Worm (Caenorhabditis elegans) whole organism, young adult: ENCODE data around the gene sri-26.
"Not testable (repeated sequence)": the region's sequence is repeated elsewhere in the genome, so short reads cannot be mapped to it uniquely, and the experiment has no call there.

ENCODE experiments used
- C06A6.2 ChIP-seq: fragments of 200-800 bp; sonication (Bioruptor generic); conservative IDR thresholded peaks from 2 replicates; pipeline ENCODE4 v1.3.6; 2022; ENCODE audit warnings: missing genetic modification characterization, missing compliant biosample characterization
- F10E7.11 ChIP-seq: sonication (generic microtip); optimal IDR thresholded peaks from 2 replicates; lab custom pipeline; 2017; ENCODE audit warnings: mild to moderate bottlenecking, missing genetic modification characterization, moderate library complexity, missing compliant biosample characterization
- F22D6.2 ChIP-seq: sonication (generic microtip); optimal IDR thresholded peaks from 2 replicates; lab custom pipeline; 2016; ENCODE audit warnings: mild to moderate bottlenecking, missing genetic modification characterization, missing compliant biosample characterization
- F39B2.1 ChIP-seq: fragments of 200-800 bp; sonication (Bioruptor generic); IDR thresholded peaks from 2 replicates; pipeline ENCODE4 v1.3.6; 2022; ENCODE audit warnings: missing genetic modification reagents, missing genetic modification characterization, missing compliant biosample characterization
- F49E8.2 ChIP-seq: sonication (generic microtip); optimal IDR thresholded peaks from 3 replicates; lab custom pipeline; 2017; ENCODE audit warnings: missing genetic modification characterization, mild to moderate bottlenecking, missing compliant biosample characterization, antibody characterized with exemption, moderate library complexity; ENCODE audit not compliant: insufficient read depth
- T26A5.8 ChIP-seq: sonication (generic microtip); optimal IDR thresholded peaks from 2 replicates; lab custom pipeline; 2016; ENCODE audit warnings: missing genetic modification characterization, missing compliant biosample characterization
- Y79H2A.3 ChIP-seq: fragments of 200-800 bp; sonication (Bioruptor generic); conservative IDR thresholded peaks from 2 replicates; pipeline ENCODE4 v1.3.6; 2022; ENCODE audit warnings: missing genetic modification reagents, missing genetic modification characterization, missing compliant biosample characterization
- ZK185.1 ChIP-seq: sonication (generic microtip); optimal IDR thresholded peaks from 2 replicates; lab custom pipeline; 2016; ENCODE audit warnings: mild to moderate bottlenecking, missing genetic modification characterization, missing compliant biosample characterization; ENCODE audit not compliant: poor library complexity, severe bottlenecking
- aptf-3 ChIP-seq: fragments of 200-800 bp; sonication (Bioruptor generic); IDR thresholded peaks from 2 replicates; pipeline ENCODE4 v1.3.6; 2022; ENCODE audit warnings: missing genetic modification characterization, missing compliant biosample characterization
- attf-3 ChIP-seq: fragments of 200-800 bp; sonication (Bioruptor generic); conservative IDR thresholded peaks from 2 replicates; pipeline ENCODE4 v1.3.6; 2022; ENCODE audit warnings: missing genetic modification reagents, missing genetic modification characterization, missing compliant biosample characterization
- attf-5 ChIP-seq: fragments of 200-800 bp; sonication (Bioruptor generic); optimal IDR thresholded peaks from 2 replicates; lab custom pipeline; 2018; ENCODE audit warnings: mild to moderate bottlenecking, missing genetic modification characterization, missing compliant biosample characterization
- attf-6 ChIP-seq: fragments of 200-800 bp; sonication (Bioruptor generic); IDR thresholded peaks from 2 replicates; pipeline ENCODE4 v1.3.6; 2022; ENCODE audit warnings: missing genetic modification reagents, missing genetic modification characterization, missing compliant biosample characterization
- ccch-3 ChIP-seq: fragments of 200-800 bp; sonication (Bioruptor generic); optimal IDR thresholded peaks from 2 replicates; lab custom pipeline; 2018; ENCODE audit warnings: mild to moderate bottlenecking, missing genetic modification characterization, missing compliant biosample characterization
- cebp-1 ChIP-seq, 2 experiments: fragments of 200-800 bp in 1 of 2; sonication (Bioruptor generic) in 1 of 2; sonication (generic microtip) in 1 of 2; IDR thresholded peaks in 1 of 2; optimal IDR thresholded peaks in 1 of 2; 2 replicates each; pipeline versions ENCODE4 v1.3.6 to Lab custom; 2017 to 2022; ENCODE audit warnings: missing compliant biosample characterization in 2 of 2, missing genetic modification characterization in 2 of 2, mild to moderate bottlenecking in 1 of 2, missing genetic modification reagents in 1 of 2, moderate library complexity in 1 of 2
- cebp-2 ChIP-seq: fragments of 200-800 bp; sonication (Bioruptor generic); IDR thresholded peaks from 2 replicates; pipeline ENCODE4 v1.3.6; 2022; ENCODE audit warnings: missing genetic modification characterization, missing compliant biosample characterization
- ceh-58 ChIP-seq: fragments of 200-800 bp; sonication (Bioruptor generic); IDR thresholded peaks from 2 replicates; pipeline ENCODE4 v1.3.6; 2022; ENCODE audit warnings: missing genetic modification characterization, missing compliant biosample characterization
- ekl-4 ChIP-seq: fragments of 200-800 bp; sonication (Bioruptor generic); IDR thresholded peaks from 2 replicates; pipeline ENCODE4 v1.3.6; 2022; ENCODE audit warnings: missing genetic modification reagents, missing genetic modification characterization, missing compliant biosample characterization
- gei-17 ChIP-seq: fragments of 200-800 bp; sonication (Bioruptor generic); optimal IDR thresholded peaks from 2 replicates; lab custom pipeline; 2018; ENCODE audit warnings: mild to moderate bottlenecking, missing genetic modification characterization, missing compliant biosample characterization
- let-607 ChIP-seq, 2 experiments: fragments of 200-800 bp in 1 of 2; sonication (Bioruptor generic) in 1 of 2; sonication (generic microtip) in 1 of 2; optimal IDR thresholded peaks; 2 replicates each; lab custom pipeline; 2016 to 2018; ENCODE audit warnings: mild to moderate bottlenecking in 2 of 2, missing compliant biosample characterization in 2 of 2, missing genetic modification characterization in 2 of 2, moderate library complexity in 2 of 2, missing genotype in 1 of 2
- lir-1 ChIP-seq: fragments of 200-800 bp; sonication (Bioruptor generic); conservative IDR thresholded peaks from 2 replicates; pipeline ENCODE4 v1.3.6; 2022; ENCODE audit warnings: missing genetic modification reagents, missing genetic modification characterization, missing compliant biosample characterization
- lsl-1 ChIP-seq: fragments of 200-800 bp; sonication (Bioruptor generic); optimal IDR thresholded peaks from 2 replicates; lab custom pipeline; 2018; ENCODE audit warnings: mild to moderate bottlenecking, missing genetic modification characterization, moderate library complexity, missing compliant biosample characterization
- madf-8 ChIP-seq: fragments of 200-800 bp; sonication (Bioruptor generic); conservative IDR thresholded peaks from 2 replicates; pipeline ENCODE4 v1.3.6; 2022; ENCODE audit warnings: missing genetic modification reagents, missing genetic modification characterization, missing compliant biosample characterization
- mcd-1 ChIP-seq: fragments of 200-800 bp; sonication (Bioruptor generic); IDR thresholded peaks from 2 replicates; pipeline ENCODE4 v1.3.6; 2022; ENCODE audit warnings: missing genetic modification reagents, missing genetic modification characterization, missing compliant biosample characterization
- mel-28 ChIP-seq: sonication (generic microtip); optimal IDR thresholded peaks from 2 replicates; lab custom pipeline; 2016; ENCODE audit warnings: borderline replicate concordance, mild to moderate bottlenecking, missing genetic modification characterization, missing compliant biosample characterization
- mxl-1 ChIP-seq: sonication (generic microtip); optimal IDR thresholded peaks from 2 replicates; lab custom pipeline; 2016; ENCODE audit warnings: missing genetic modification characterization, missing compliant biosample characterization
- repo-1 ChIP-seq: sonication (generic microtip); optimal IDR thresholded peaks from 2 replicates; lab custom pipeline; 2017; ENCODE audit warnings: mild to moderate bottlenecking, missing genetic modification characterization, missing compliant biosample characterization
- snpc-1.1 ChIP-seq: sonication (generic microtip); optimal IDR thresholded peaks from 2 replicates; lab custom pipeline; 2017; ENCODE audit warnings: missing genetic modification characterization, mild to moderate bottlenecking, missing compliant biosample characterization, antibody characterized with exemption, moderate library complexity, missing genotype, missing genetic modification reagents; ENCODE audit not compliant: insufficient read depth
- snpc-1.3 ChIP-seq: sonication (generic microtip); optimal IDR thresholded peaks from 2 replicates; lab custom pipeline; 2017; ENCODE audit warnings: missing genetic modification characterization, mild to moderate bottlenecking, missing compliant biosample characterization, antibody characterized with exemption, moderate library complexity, missing genotype, missing genetic modification reagents; ENCODE audit not compliant: insufficient read depth
- ztf-6 ChIP-seq: fragments of 200-800 bp; sonication (Bioruptor generic); IDR thresholded peaks from 2 replicates; pipeline ENCODE4 v1.3.6; 2022; ENCODE audit warnings: missing genetic modification reagents, missing genetic modification characterization, missing compliant biosample characterization

Gene sri-26

DNA sequence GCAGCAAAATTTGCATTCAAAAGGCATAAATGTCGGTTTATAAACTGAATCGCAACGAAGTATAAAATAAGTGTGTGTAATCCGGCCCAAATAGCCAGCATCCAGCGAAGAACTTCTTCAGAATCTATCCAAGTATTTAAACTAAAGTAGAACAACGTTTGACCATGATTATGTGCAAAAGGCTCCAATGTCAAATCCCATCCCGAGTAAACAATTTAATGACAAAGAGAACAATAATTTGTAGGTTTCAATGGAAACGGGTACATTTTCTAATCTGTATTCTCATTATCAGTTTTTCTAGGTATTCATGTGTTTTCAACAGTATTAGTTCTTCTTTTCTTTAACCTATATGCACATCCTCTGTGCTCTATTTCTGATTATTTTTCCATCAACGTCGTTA is 7.6 kb upstream of the sri-26 start, which contains the start of gene C41G6.12:
TSS of gene C41G6.12 (minus strand) at position 101 of the 400 bp plus-strand sequence.
- TF ChIP-seq lsl-1 (GFP tag; lab: Kevin White, UChicago); attf-3; repo-1 (tag; lab: Kevin White, UChicago): not testable (repeated sequence)

DNA sequence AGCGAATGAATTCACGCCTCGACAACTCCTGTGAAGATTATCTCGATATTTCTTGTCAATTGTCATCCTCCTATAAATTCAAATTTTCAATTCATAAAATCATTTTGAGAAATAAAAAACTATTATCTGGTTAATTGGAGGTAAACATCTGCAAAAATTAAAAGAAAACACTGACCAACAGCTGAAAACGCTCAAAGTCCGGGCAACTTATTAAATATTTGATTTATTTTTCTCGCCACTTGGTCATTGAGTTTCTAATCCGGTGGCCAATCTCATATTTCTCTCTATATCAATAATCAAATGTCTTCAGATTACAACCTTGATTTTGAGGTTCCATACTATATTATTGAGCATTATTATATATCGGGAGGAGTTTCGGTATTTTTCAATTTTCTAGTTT is 3.4 kb upstream of the sri-26 start, which contains the start of gene sri-24:
TSS of gene sri-24 (plus strand) at position 301 of the 400 bp plus-strand sequence.
- not testable (repeated sequence) for TF ChIP-seq cebp-2 (GFP tag; lab: Robert Waterston, UW); Y79H2A.3 (GFP tag; lab: Robert Waterston, UW); mxl-1

DNA sequence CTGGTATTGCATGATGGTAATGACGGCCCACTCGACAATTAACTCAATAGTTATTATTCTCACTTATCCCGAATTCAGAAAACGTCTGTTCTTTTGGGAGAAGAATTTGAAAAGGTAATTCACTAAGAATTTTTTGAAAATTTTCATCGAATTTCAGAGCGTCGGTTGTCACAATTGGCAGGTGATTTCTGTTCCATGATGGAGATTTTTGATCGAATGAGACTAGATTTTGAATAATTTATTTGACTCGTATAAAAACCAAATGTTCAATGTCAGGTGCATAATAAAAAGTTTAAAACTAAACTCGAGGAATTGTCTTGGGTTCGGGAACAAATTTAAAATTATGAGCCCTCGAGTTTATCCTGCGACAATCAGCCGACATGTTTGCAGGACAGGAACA is 1.4 kb downstream of the sri-26 start, which contains the start of gene sri-25:
TSS of gene sri-25 (plus strand) at position 301 of the 400 bp plus-strand sequence.
- no peak for TF ChIP-seq attf-6 (GFP tag; lab: Robert Waterston, UW)
- no peak for TF ChIP-seq gei-17 (GFP tag; lab: Kevin White, UChicago)
- TF ChIP-seq ekl-4 (GFP tag; lab: Robert Waterston, UW), result no peak
- no peak for TF ChIP-seq C06A6.2 (GFP tag; lab: Robert Waterston, UW)
- TF ChIP-seq mel-28 (tag; lab: Kevin White, UChicago), result no peak
- TF ChIP-seq let-607 (tag; optimal IDR thresholded peaks at IDR 0.05; lab: Kevin White, UChicago), result no peak
- TF ChIP-seq snpc-1.1, result no peak
- TF ChIP-seq snpc-1.3, result no peak

DNA sequence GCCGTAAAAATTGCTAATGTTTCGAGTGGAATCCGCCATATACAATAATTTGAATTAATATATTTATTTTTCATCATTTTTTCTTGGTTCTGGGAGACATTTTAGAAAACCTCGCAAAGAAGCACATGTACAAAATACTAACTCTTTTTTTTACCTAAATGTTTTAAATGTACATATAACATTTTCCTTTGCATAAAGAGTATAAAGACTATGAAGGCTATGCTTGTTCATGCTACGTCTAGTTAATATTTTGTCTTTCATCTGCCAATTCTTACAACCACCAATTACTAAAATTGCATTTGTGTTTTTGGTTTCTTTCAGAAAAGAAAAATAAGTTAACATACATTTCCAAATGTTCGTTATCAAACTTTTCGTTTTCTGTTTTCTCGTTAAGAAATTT is 6.1 kb downstream of the sri-26 start, which contains the start of gene irld-25:
TSS of gene irld-25 (plus strand) at position 301 of the 400 bp plus-strand sequence.
- no peak for TF ChIP-seq attf-6 (GFP tag; lab: Robert Waterston, UW)
- no peak for TF ChIP-seq F39B2.1 (GFP tag; lab: Robert Waterston, UW)
- TF ChIP-seq ccch-3 (GFP tag; lab: Kevin White, UChicago), result no peak
- TF ChIP-seq ceh-58 (GFP tag; lab: Robert Waterston, UW), result no peak
- no peak for TF ChIP-seq F10E7.11 (tag; lab: Kevin White, UChicago)
- no peak for TF ChIP-seq lir-1 (GFP tag; lab: Robert Waterston, UW)
- TF ChIP-seq ZK185.1 (tag; lab: Kevin White, UChicago), result no peak
- TF ChIP-seq cebp-1 (GFP tag; IDR thresholded peaks at IDR 0.05; lab: Robert Waterston, UW), result no peak
- TF ChIP-seq cebp-1 (tag; optimal IDR thresholded peaks at IDR 0.05; lab: Kevin White, UChicago), result no peak

DNA sequence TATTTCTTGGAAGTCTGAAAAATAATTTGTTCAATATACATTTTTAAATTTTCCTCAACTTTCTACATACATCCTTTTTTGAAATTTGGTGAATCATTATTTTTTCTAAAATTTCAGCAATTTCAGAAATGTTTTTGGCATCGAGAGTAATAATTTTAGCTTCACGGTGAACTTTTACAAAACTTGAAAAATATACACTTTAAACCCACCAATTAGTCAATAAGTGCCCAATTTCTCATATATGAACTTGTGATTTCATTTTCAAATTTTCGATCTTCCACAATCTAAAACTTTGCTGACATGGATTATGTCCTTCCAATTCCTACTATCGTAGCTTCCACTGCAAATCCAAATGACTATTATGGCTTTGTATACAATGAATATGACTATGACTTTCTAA is 8.4 kb downstream of the sri-26 start, which contains the start of gene srw-24:
TSS of gene srw-24 (plus strand) at position 301 of the 400 bp plus-strand sequence.
- TF ChIP-seq madf-8, result no peak
- TF ChIP-seq mcd-1 (GFP tag; lab: Robert Waterston, UW), result no peak
- no peak for TF ChIP-seq T26A5.8 (tag; lab: Kevin White, UChicago)
- no peak for TF ChIP-seq attf-5 (GFP tag; lab: Kevin White, UChicago)
- TF ChIP-seq ztf-6 (GFP tag; lab: Robert Waterston, UW), result no peak
- no peak for TF ChIP-seq F22D6.2 (tag; lab: Kevin White, UChicago)
- no peak for TF ChIP-seq aptf-3
- no peak for TF ChIP-seq F49E8.2 (tag; lab: Kevin White, UChicago)
